Fruit fly (Drosophila melanogaster): Measurements from ENCODE around the gene CG9689.

Gene CG9689

DNA sequence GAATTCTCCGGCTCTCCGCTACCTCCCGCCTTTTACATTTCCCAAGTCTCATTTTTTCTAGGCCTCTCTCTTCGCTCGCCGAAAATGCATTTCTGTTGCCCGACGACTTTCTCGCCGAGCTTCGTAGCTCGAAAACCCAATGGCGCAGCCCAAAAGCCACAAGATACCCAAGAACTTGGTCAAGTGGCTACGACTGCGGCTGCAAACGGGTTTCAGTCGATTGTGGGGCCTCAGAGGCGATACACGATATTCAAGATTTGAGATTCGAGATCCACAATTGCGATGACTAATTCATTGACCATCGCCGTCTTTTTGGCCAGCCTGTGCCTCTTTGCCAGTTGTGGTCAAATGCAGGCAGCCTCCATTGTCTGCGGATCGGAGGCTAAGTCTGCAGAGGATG, at the start of gene CG9689:
Gene CG9689 (plus strand): TSS at position 208 of the 400 bp plus-strand sequence.
- no peak for TF ChIP-seq noc (tag; optimal IDR thresholded peaks at IDR 0.05)

DNA sequence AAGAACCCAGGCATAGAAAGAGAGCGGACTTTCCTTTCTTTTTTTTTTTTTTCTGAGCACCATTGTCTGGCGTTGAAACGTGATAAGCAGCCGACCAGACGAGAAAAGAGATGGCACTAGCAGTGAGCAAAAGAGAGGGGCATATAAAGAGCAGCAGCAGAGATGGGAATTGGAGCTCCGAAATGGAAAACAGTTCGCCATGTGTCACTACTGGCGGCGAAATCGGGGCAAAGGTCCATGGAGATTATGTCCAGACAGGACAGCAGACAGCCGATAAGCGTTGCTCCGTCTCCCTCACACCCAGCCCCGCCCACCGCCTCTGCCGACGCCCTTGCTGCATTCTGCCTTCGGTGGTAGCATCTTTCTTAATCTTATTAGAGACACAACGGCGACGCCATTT, 48.7 kb upstream of the CG9689 start:
- TF ChIP-seq noc (tag; optimal IDR thresholded peaks at IDR 0.05): no peak

DNA sequence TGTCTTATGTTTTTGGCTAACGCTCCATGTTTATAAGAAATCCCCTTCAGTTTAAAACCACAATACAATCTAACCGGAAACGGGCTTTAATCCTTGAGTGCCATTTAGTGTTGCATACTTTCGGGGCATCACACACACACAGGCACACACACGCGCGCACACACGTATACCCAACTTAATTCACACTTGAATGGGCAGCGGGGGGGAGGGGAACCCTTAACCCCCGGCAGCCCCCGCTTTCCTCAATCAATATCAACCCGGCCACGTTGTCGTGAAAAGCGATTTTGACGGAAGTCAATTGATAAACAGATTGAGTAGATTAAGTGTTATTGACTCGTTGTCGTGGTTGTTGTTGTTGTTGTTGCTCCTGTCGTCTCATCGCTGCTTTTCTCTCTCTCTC, 34.2 kb upstream of the CG9689 start:
- TF ChIP-seq noc (tag; optimal IDR thresholded peaks at IDR 0.05): no peak

DNA sequence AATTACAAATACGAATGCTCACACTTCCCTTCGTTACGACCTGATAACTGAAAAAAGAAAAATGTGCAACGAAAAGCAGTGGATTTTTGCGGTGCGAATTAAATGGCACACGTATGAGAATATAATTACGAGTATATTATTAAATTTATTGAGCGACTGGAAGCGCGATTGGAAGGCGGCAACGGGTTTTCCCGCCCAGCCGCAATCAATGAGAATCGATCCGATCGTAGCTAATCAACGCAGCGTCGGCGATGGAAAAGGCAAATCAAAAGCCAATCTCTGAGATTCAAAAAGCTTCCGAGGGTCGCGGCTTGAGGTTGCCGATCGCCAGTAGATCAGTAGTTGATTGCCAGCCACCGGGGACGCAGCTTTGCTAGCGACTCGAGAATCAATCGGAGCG, 16.9 kb upstream of the CG9689 start, which contains the start of gene Ser7:
Gene Ser7 (plus strand): TSS at position 352 of the 400 bp plus-strand sequence.
- TF ChIP-seq noc (tag; optimal IDR thresholded peaks at IDR 0.05): no peak

DNA sequence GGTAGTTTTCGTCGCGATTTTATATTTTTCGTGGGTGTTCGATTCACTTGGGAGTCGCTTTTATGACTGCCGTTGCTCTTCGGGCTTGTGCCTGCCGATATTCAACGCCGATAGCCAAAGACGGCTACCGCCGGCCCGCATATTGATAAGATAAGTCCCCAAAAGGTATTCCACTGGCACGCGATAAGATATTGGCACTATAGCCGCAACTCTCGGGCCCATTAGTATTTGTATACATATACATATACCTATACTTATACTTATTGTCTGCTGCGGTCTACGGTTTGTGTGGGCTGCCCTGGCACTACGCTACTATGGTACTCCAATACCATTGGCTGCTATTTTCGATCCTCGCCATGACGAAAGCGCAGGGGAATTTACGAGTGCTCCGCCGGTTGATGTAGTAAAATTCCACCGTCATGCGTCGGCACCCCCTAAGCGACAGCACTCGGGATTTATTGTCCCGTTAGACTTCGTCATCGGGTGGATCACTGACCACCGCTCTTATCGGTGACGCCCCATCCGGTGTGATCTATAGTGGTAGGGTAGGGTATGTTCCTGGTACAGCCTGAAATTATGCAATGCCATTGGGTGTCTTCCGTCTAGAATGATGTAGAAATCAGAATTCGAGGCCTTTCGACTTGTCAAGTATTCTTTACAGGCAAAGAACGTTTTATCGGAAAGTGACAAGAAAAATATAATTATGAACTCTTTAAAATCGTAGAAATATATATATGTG, 13.1 kb upstream of the CG9689 start, which contains the start of gene CG45060:
Gene CG45060 (minus strand): TSS at position 59 of the 739 bp plus-strand sequence.
- peak; percentile 21 for TF ChIP-seq noc (tag; optimal IDR thresholded peaks at IDR 0.05)

DNA sequence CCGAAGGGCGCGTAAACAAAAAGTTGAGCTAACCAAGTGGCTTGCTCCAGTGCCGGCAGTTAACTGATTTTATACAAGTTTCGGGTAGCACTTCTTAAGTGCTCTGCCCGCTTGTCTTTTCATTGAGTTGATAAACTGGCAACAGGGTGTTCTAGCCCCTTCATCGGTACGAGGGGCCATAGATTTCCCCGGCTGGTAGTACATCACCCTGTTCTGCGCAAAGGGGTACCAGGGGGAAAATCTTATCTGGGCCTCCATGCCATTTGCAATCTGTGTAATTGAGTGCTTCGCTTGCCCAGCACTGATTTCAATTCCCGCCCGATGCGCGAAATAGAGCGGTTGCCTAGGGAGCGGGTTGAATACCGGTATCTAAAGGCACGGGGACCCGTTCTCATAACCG, 10.1 kb upstream of the CG9689 start, which contains the start of gene CG45061:
Gene CG45061 (minus strand): TSS at position 71 of the 400 bp plus-strand sequence.
- no peak for TF ChIP-seq noc (tag; optimal IDR thresholded peaks at IDR 0.05)

DNA sequence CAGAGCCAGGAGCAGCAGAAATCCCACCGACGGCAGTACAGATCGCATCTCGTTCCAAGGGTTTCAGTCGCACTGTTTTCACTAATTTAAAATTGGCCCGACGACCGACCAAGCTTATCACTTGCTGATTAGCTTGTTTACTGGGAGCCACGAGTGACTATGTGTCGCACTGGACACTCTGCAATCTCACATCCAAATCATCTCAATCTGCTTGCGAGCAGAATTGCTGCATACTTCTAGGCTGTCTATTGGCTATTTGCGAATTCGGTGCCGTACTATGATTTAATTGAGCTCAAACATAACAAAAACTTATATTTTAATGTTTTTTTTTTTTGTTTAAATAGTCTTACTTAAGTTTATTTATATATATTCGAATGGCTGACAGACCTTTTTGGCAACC, 7.8 kb upstream of the CG9689 start, which contains the start of gene CG32695:
Gene CG32695 (minus strand): TSS at position 141 of the 400 bp plus-strand sequence.
- no peak for TF ChIP-seq noc (tag; optimal IDR thresholded peaks at IDR 0.05)

DNA sequence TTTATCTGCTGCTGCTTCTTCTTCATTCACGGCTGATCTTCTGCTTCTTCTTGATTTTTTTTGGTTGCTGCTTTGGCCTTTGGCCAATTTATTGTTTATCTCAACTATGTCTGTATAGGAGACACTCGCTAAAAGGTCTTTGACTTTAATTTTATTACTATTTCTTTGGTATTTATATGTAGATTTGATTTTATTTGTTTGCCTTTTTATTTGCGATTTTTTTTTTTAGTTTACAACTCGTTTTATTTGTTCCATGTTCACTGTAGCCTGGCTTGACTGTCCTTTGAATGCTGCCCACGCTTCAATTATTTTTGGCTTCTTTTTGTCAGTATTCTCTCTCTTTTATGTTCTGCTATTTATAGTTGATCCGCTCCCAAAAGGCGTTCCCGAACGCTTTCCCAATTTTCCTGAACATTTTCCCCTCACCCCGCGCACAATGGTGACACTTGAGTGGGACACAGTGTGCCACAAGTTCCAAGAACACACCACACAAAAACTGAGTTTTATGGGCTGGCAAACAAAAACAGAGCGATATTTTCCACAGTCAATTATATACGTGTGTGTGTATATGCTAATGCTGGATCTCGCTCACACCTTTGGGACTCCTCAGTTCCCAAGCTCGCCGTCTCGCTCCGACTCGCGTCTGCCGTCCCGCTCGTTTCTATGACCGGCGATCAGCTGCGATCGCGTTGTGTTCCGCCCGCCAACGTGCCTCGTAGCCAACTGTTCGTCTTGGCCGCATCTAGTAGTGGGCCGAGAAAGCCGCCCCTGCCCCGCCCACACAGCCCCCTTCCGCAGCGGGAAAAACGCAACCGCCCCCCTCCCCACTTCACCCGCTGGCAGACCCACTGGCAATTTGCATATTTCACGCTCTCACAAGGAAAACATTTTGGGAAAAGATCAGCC, 5.6 kb upstream of the CG9689 start, which contains the start of gene CG15247:
Gene CG15247 (minus strand): TSS at position 725 of the 906 bp plus-strand sequence.
- TF ChIP-seq noc (tag; optimal IDR thresholded peaks at IDR 0.05): peak; percentile 81

DNA sequence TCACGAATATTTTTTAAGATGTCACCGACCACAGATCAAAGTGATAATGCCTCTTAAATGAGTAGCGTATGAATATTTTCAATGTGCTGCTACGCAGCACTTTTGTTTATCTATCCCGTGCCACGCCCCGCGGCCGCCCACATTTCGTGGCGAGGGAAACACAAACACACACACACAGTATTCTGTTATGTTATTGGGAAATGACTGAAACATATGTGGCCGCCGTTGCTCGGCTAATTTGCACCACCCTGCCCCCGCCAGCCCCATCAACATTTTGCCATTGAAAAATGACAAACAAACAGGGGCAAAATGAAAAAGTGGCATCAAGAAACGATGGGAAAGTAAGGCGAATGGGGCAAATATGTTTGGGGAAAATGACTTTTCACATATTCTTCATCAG, 4.5 kb upstream of the CG9689 start:
- no peak for TF ChIP-seq noc (tag; optimal IDR thresholded peaks at IDR 0.05)

DNA sequence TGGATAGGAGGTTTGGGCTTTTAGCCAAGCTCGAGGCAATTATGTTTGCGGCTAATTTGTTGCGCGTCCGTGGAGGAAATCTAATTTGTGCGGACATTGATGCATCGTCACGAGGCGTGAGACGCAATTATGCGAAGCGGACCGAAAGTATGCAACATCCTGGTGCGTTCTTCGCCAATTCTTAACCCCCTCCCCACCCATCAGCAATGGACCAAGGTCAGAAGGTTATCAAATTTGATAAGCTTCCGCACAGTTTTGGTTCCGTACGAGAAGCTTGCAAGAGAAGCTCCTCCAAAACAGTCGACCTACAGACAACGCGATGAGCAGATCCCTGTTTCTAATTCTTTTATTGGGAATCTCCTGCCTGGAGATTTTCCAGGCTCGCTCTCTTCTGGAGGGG, 3.6 kb upstream of the CG9689 start, which contains the start of gene CG1468:
Gene CG1468 (plus strand): TSS at position 298 of the 400 bp plus-strand sequence.
- TF ChIP-seq noc (tag; optimal IDR thresholded peaks at IDR 0.05): no peak

DNA sequence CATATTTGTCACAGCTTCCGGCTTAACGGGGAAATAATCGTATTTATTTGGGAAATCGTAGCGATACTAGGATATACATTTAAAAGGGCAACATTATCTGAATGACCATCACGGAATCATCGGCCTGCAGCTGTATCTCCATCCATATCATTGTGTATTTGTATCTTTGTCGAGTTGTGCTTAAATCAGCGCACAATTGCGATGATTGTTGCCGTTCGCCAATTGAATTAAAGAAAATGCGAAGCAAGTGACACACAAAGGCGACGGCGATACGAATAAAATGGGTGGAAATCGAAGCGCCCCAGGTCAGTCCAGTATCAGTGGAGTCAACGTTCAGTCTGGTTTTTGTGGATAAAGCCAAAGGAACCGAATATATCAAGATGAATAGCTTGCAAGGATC, 2.2 kb upstream of the CG9689 start, which contains the start of gene CG9686:
Gene CG9686 (plus strand): TSS at position 301 of the 400 bp plus-strand sequence.
- TF ChIP-seq noc (tag; optimal IDR thresholded peaks at IDR 0.05): no peak

DNA sequence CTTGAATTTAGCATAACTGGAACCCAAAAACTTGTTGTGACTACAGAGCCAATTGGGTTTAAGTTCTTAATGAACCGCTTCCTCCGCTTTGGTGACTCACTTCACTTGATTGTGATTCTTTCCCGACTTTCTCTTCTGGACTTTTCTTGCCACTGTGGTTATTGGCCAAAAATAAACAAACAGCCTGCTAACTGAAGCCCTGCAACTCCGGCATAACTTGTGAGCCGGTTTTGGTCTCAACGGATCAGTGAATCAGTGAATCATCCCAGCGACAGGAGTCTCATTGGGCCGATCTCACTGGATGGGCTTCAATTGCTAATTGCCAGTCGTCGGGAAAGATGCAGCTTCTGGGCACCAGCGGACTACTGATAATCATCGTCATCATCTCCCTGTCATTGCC, 1.1 kb downstream of the CG9689 start:
- no peak for TF ChIP-seq noc (tag; optimal IDR thresholded peaks at IDR 0.05)

DNA sequence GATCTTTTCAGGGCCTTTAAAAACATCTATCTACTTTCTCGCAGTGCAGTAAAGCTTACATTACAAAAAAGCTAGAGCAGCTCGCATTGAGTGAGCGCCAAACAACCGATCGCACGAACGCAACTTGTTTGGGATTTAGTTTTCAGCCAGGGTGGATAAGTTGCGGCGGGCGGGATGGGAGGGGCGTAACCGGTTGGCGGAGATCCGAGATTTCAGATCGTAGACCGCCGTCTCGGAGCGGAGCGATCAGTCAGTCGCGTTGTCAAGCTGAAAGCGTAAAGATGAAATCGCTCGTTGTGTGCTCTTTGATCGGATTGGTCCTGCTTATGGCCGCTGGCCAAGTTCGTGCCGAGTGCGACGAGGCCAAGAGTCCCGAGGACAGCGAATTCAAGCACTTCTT, 2.5 kb downstream of the CG9689 start, which contains the start of gene CG9691:
Gene CG9691 (plus strand): TSS at position 222 of the 400 bp plus-strand sequence.
- no peak for TF ChIP-seq noc (tag; optimal IDR thresholded peaks at IDR 0.05)

DNA sequence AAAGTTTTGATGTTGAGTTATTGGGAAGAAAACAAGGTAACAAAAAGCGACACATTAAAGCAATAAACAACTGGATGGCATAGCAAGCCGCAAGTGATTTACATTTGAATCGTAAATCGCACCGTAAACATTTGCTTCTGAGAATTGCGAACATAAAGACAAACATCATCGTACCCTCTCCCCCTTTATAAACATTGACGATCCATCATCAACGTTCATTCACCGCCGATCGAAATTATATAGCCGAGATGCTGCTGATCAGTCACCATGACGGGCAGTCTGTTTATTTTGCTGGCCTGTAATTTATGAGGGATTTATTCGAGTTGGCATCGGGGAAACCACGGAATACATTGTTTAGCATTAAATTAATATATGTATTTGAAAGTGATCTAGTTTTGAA, 3.6 kb downstream of the CG9689 start:
- TF ChIP-seq noc (tag; optimal IDR thresholded peaks at IDR 0.05): no peak

DNA sequence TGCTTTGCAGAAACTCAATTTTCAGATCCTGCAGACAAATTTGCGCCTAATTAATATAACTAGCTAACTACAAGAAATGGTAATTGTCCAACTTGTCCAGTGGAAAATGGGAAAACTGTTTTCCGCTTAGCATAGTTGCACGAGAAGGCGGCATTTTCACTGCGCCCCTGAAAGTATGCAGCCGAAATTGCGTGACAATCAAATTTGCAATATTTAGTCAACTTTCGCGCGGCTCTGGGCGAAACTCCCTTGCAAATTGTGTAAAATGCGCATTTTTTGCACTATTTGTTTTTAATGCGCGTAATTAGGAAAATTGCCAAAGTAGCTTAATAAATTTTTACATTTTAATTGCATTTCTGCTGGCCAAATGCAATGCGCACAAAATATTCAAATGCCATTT, 7.9 kb downstream of the CG9689 start:
- no peak for TF ChIP-seq noc (tag; optimal IDR thresholded peaks at IDR 0.05)

DNA sequence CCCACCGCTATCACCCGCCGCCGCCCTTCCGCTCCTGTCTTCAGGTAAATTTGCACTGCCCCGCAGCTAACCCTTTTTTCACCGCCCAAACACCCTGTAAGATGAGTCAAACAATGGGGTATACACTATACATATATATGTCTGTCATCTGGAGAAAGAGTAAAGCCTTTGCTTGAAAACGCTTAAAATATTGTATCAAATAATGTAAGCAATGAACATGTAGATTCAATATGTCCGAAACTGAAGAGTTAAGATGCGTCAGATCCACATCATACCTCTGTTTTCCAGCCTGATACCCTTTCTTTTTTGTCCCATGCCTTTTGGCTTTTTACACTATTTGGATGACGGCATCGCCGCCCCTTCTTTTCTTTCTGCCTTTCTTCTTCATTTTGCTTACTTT, 11.1 kb downstream of the CG9689 start:
- no peak for TF ChIP-seq noc (tag; optimal IDR thresholded peaks at IDR 0.05)

Measured in whole organism, larva.